Worm (Caenorhabditis elegans) whole organism, L3 larva: Measurements from ENCODE around the gene pxn-2.

Experiments used
- aly-2 ChIP-seq: fragments of 150-350 bp; optimal IDR thresholded peaks from 2 replicates; lab custom pipeline; 2014; ENCODE audit warnings: missing biosample characterization, missing genetic modification characterization
- ama-1 ChIP-seq: fragments of 150-350 bp; optimal IDR thresholded peaks from 2 replicates; lab custom pipeline; 2018
- elt-3 ChIP-seq, 3 experiments: fragments of 150-350 bp in 1 of 3; sonication (generic microtip) in 2 of 3; optimal IDR thresholded peaks; 2 replicates in 2 of 3; 4 replicates in 1 of 3; lab custom pipeline; 2014 to 2017; ENCODE audit warnings: missing biosample characterization in 3 of 3, missing genetic modification characterization in 3 of 3
- lsy-12 ChIP-seq: sonication (generic microtip); optimal IDR thresholded peaks from 2 replicates; lab custom pipeline; 2016; ENCODE audit warnings: mild to moderate bottlenecking, missing genetic modification characterization, missing compliant biosample characterization
- mdl-1 ChIP-seq: fragments of 150-350 bp; optimal IDR thresholded peaks from 2 replicates; lab custom pipeline; 2014; ENCODE audit warnings: missing biosample characterization, missing genetic modification characterization
- nhr-11 ChIP-seq: fragments of 150-350 bp; optimal IDR thresholded peaks from 2 replicates; lab custom pipeline; 2014; ENCODE audit warnings: missing biosample characterization, missing genetic modification characterization
- nhr-237 ChIP-seq: fragments of 150-350 bp; optimal IDR thresholded peaks from 2 replicates; lab custom pipeline; 2014; ENCODE audit warnings: missing biosample characterization, missing genetic modification characterization
- nhr-25 ChIP-seq: sonication (generic microtip); optimal IDR thresholded peaks from 2 replicates; lab custom pipeline; 2017; ENCODE audit warnings: missing biosample characterization, missing genetic modification characterization
- nhr-43 ChIP-seq: sonication (generic microtip); optimal IDR thresholded peaks from 2 replicates; lab custom pipeline; 2016; ENCODE audit warnings: mild to moderate bottlenecking, missing genetic modification characterization, missing compliant biosample characterization; ENCODE audit not compliant: poor library complexity, severe bottlenecking
- pha-4 ChIP-seq: fragments of 150-350 bp; optimal IDR thresholded peaks from 2 replicates; lab custom pipeline; 2014; ENCODE audit warnings: missing biosample characterization, missing genetic modification reagents, missing genetic modification characterization
- pqm-1 ChIP-seq: fragments of 150-350 bp; optimal IDR thresholded peaks from 2 replicates; lab custom pipeline; 2017; ENCODE audit warnings: missing biosample characterization, missing genetic modification characterization, inconsistent platforms
- tbx-2 ChIP-seq: sonication (generic microtip); optimal IDR thresholded peaks from 2 replicates; lab custom pipeline; 2016; ENCODE audit warnings: mild to moderate bottlenecking, missing genetic modification characterization, missing compliant biosample characterization
- zag-1 ChIP-seq: fragments of 150-350 bp; optimal IDR thresholded peaks from 2 replicates; lab custom pipeline; 2014; ENCODE audit warnings: missing biosample characterization, missing genetic modification characterization
- ztf-4 ChIP-seq: fragments of 150-350 bp; optimal IDR thresholded peaks from 2 replicates; lab custom pipeline; 2014; ENCODE audit warnings: missing biosample characterization, missing genetic modification characterization

DNA sequence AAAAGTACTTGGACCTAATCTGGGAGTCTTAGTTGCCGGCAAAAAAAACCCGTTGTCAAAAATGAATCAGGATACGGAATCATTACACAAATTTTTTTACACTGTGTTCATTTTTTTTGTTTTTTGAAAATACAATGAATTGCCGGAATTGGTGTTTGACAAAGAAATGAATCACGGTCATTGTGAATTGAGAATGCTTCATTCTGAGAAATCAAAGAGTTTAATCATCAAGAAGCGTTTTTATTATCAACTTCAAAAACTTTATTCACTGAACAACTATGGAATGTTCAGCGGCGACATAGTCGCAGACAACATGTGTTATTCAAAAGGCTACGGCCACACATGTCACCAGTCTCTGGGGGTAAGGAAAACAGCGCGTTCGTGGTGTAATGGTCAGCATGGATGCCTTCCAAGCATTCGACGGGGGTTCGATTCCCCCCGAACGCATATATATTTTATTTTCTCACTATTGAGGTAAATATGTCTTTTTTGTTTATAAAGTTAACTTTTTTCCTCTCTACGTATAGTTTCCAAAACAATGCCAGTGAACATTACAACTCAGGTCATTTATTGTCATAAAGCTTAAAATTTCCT lies 15.5 kb downstream of the pxn-2 start, which contains the start of gene nas-10:
- no peak for TF ChIP-seq ama-1
- TF ChIP-seq nhr-25 (tag; lab: Kevin White, UChicago) = peak; percentile 18
- TF ChIP-seq nhr-43 (tag; lab: Kevin White, UChicago) = peak; percentile 88
- TF ChIP-seq mdl-1 (tag; lab: Kevin White, UChicago) = no peak
- peak in 1 of 3 experiments; percentile 12 for TF ChIP-seq elt-3 (tag; optimal IDR thresholded peaks at IDR 0.05; lab: Kevin White, UChicago)
- no peak for TF ChIP-seq nhr-237
- peak; percentile 63 for TF ChIP-seq tbx-2 (tag; lab: Kevin White, UChicago)
- peak; percentile 31 for TF ChIP-seq pqm-1
- TF ChIP-seq aly-2 (tag; lab: Kevin White, UChicago) = no peak
- peak; percentile 46 for TF ChIP-seq ztf-4 (tag; lab: Kevin White, UChicago)
- TF ChIP-seq lsy-12 (tag; lab: Kevin White, UChicago) = peak; percentile 65
- no peak for TF ChIP-seq pha-4 (tag; lab: Kevin White, UChicago)
- TF ChIP-seq nhr-11 = no peak
- TF ChIP-seq zag-1 (tag; lab: Kevin White, UChicago) = no peak
